Fruit fly (Drosophila melanogaster): ENCODE data around the gene Dus1.

DNA sequence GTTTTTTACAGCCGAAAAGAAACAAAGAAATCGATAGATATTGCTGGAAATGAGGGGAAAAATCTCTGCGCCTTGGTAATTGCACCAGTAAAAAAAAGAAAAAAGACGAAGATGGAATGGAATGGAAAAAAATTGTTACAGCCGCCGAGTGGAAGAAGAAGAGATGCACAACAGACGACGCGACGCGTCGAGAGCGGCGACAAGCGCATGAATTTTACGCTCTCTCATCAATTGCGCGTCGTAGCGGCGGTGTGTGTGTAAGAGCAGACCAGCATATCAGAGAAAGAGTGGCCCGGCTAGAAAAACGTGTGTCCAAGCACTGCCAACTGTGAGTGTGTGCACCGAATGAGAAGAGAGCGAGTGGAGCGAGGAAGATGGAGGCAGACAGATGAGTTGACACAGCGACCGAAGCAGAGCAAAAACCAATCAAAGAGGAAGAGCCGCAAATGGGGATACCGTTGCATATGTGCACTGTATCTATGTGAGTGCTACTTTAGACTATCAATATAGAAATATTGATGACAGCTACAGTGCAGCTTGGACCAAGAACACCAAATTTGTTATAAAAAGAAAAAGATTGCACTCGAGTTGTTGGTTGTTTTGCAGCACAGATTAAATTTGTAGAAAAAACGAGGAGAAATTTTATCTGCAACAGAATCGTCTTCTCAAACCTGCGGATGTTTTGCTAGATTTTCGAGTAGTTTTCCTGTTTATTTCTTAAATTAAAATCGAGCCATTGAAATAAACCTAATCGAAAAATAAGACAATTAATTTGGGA is 22.3 kb downstream of the Dus1 start:
- TF ChIP-seq Pif1A (GFP tag; optimal IDR thresholded peaks at IDR 0.05) = peak; percentile 76
- TF ChIP-seq rn (GFP tag; IDR thresholded peaks at IDR 0.05) = peak; percentile 28; the same call in 1 of the 2 replicates
- peak; percentile 31 for TF ChIP-seq CG8159 (tag; optimal IDR thresholded peaks at IDR 0.05)
- TF ChIP-seq fd96Ca (GFP tag; IDR thresholded peaks at IDR 0.05) = peak; percentile 72
- peak; percentile 75 for TF ChIP-seq CG8301 (tag; optimal IDR thresholded peaks at IDR 0.05)
- peak; percentile 50 for TF ChIP-seq Ets98B (GFP tag; IDR thresholded peaks at IDR 0.05)
- TF ChIP-seq CG10348 (GFP tag; IDR thresholded peaks at IDR 0.05) = no peak
- peak; percentile 40 for TF ChIP-seq CG17806 (tag; optimal IDR thresholded peaks at IDR 0.05)
- TF ChIP-seq Pif1B (GFP tag; optimal IDR thresholded peaks at IDR 0.05) = peak; percentile 40
- TF ChIP-seq CG4496 (GFP tag; IDR thresholded peaks at IDR 0.05) = peak; percentile 68
- no peak for TF ChIP-seq D1 (tag; optimal IDR thresholded peaks at IDR 0.05)
